Fruit fly (Drosophila melanogaster): ENCODE measurements around the gene ifc.

Gene ifc

dm6 chr2L:5986094-5986493 lies at the start of gene ifc:
Gene ifc (plus strand): TSS chr2L:5986348.
- TF ChIP-seq noc (tag; optimal IDR thresholded peaks at IDR 0.05) = no peak

DNA sequence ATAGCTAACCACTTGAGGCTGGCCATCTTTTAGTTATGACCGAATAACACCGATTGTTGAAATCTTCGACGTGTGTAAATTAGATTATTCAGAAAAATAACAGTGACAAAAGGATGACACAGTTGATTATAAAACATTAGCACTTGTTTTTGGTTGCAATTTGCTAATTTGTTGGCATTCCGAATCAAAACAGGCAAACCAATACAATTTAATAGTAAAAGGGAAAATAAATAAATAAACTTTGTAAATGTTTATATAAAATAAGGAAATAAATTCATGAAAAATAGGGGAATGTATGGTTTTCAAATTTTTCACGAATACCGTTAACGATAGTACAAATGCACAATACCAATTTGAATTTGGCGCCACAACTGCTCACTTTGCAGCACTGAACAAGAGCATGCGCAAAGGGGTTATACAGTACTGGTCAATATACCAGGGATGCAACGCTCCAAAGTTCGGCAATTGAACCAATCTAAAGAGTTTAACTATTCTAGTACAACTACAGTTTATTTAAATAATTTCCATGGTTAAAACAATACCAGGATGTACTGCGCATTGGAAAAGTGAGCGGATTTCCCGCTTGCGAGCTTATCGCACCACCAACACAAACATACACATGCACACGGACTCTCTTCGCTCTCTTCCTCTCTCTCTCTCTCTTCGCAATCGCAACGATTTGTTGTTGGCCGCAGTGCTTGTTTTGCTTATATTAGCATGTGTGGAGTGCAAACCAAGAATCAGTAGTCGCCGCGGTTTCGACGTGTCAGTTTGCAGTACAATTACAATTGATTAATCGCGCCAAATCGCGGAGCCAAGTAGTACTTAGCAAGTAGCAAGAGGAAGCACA lies 42.7 kb upstream of the ifc start, which contains the start of the genes Sfp26Ad and Gpdh1:
Gene Sfp26Ad (minus strand): TSS at position 76 of the 850 bp plus-strand sequence.
Gene Gpdh1 (plus strand): TSS at position 415 of the 850 bp plus-strand sequence.
- TF ChIP-seq noc (tag; optimal IDR thresholded peaks at IDR 0.05) = peak; percentile 77

dm6 chr2L:5944305-5945282 lies 41.6 kb upstream of the ifc start:
- TF ChIP-seq noc (tag; optimal IDR thresholded peaks at IDR 0.05) = no peak

DNA sequence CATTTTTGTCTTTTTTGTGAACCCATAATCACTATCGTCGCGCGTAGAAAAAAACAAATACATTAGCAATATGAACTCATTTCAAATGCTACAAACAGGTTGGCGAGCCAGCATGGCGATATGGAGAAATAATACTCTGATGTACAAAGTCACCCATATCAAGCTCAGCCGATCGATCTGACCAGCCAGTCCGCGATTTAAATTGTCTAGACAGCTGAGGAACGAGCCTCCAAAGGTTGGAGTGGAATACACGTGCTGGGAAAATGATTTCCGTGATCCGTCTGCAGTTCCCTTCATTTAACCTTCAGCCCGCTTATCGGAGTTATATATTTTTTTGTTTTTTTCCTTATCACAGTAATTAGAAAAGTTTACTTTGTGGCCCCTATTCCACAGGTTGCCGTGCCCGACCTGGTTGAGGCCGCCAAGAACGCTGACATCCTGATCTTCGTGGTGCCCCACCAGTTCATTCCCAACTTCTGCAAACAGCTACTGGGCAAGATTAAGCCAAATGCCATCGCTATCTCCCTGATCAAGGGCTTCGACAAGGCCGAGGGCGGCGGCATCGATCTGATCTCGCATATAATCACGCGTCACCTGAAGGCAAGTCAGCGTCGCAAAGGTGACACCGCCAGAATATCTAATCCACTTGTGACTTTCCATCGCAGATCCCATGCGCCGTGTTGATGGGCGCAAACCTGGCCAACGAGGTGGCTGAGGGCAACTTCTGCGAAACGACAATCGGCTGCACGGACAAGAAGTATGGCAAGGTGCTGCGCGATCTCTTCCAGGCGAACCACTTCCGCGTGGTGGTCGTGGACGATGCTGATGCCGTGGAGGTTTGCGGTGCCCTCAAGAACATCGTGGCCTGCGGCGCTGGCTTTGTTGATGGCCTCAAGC lies 40.2 kb upstream of the ifc start:
- no peak for TF ChIP-seq noc (tag; optimal IDR thresholded peaks at IDR 0.05)

- TF ChIP-seq noc (tag; optimal IDR thresholded peaks at IDR 0.05) = no peak
These were observed 39.4 kb upstream of the ifc start for dm6 chr2L:5946728-5947127.

dm6 chr2L:5947504-5947903 lies 38.6 kb upstream of the ifc start:
- TF ChIP-seq noc (tag; optimal IDR thresholded peaks at IDR 0.05) = no peak

DNA sequence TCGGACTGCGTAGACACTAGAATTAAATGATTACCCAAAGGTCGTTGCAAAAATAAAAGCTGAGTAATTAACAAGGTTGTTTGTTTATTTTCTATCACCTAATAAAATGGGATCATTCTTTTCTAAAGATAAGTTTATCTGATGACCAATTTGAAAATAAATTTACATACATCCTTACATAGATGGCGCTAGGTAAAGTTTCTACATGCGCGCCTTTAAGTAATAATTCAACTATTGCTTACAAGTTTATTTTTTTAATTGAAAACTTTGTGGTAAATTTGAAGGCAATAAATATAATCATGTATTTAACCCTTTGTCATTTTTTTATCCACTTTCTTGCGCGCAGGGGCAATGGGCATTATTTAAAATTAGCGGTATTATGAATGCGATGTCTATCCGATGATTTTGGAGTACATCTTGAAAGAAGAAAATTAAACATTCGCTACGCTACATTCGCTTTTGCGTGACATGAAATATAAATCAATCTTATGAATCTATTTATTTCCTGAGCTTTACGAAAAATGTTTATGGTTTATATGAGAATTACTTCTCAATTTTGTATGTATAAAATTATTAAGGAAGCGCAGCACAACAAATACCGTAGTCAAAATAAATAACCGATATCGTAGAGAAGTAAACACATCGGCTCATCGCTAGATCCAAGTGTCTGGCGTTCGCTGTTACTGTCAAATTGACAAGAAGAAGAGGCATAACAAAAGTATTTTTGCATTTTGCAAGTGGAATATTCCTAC lies 37.2 kb upstream of the ifc start, which contains the start of gene CG9044:
Gene CG9044 (plus strand): TSS at position 676 of the 752 bp plus-strand sequence.
- no peak for TF ChIP-seq noc (tag; optimal IDR thresholded peaks at IDR 0.05)

- TF ChIP-seq noc (tag; optimal IDR thresholded peaks at IDR 0.05) = no peak
These were observed 30.0 kb upstream of the ifc start, which contains the start of gene CG13999 for dm6 chr2L:5956153-5956552. Gene CG13999 (minus strand): TSS chr2L:5956466.

DNA sequence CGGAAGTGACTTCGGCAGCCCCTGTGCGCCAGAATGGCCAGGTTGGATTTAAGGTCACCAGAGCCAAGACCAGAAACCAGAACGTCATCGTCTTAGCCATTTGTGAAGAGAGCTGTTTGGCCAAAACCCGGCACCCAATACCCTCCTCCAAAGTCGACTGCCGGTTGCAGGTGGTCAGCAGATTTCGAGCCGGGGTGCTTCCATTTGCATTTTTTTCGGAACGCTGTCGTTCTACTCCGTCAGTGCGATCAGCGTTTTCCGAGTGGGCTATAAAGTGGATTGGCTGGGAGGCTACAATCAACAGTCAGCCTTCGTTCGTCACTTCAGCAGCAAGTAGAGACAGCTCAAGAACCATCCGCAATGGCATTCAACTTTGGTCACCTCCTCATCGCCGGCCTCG lies 29.4 kb upstream of the ifc start, which contains the start of the genes CG13998 and Vm26Ab:
Gene CG13998 (minus strand): TSS at position 114 of the 400 bp plus-strand sequence.
Gene Vm26Ab (plus strand): TSS at position 299 of the 400 bp plus-strand sequence.
- TF ChIP-seq noc (tag; optimal IDR thresholded peaks at IDR 0.05) = no peak

dm6 chr2L:5958581-5959177 lies 27.5 kb upstream of the ifc start, which contains the start of gene Vm26Ac:
Gene Vm26Ac (minus strand): TSS chr2L:5958631.
- no peak for TF ChIP-seq noc (tag; optimal IDR thresholded peaks at IDR 0.05)

DNA sequence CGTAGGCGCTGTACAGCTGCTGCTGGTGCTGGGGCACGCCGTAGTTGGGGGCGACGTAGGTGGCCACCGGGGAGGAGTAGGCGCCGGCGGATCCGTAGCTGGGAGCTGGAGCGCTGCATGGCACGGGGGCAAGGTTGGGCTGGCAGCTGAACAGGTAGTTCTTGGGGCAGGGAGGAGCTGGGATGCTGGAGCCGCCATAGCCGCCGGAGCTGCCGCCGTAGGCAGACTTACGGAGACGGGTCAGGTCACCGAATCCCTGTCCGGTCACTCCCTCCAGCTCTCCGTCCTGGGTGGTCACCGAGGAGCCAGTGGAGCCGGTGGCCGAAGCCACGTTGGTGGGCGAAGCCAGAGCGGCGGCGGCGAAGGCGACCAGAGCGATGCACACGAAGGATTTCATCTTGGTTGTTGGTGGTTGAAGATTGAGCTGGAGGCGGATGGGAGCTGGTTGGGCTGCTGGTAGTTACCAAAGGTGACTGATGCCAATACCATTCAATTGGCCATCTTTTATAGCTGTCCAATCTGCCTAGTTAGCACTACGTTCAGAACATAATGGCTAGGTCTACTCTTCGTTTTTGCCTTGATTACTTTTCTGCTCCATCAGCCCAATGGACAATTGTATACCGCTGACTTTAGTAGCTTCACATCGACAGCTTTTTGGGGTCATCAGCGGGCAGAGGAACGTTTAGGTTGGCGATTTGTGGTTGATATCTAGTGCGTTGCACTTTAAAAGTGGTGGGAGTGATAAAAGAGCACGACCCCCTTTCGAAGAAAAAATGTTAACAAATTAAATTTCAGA lies 26.1 kb upstream of the ifc start, which contains the start of gene Vm26Aa:
Gene Vm26Aa (minus strand): TSS at position 478 of the 796 bp plus-strand sequence.
- no peak for TF ChIP-seq noc (tag; optimal IDR thresholded peaks at IDR 0.05)

DNA sequence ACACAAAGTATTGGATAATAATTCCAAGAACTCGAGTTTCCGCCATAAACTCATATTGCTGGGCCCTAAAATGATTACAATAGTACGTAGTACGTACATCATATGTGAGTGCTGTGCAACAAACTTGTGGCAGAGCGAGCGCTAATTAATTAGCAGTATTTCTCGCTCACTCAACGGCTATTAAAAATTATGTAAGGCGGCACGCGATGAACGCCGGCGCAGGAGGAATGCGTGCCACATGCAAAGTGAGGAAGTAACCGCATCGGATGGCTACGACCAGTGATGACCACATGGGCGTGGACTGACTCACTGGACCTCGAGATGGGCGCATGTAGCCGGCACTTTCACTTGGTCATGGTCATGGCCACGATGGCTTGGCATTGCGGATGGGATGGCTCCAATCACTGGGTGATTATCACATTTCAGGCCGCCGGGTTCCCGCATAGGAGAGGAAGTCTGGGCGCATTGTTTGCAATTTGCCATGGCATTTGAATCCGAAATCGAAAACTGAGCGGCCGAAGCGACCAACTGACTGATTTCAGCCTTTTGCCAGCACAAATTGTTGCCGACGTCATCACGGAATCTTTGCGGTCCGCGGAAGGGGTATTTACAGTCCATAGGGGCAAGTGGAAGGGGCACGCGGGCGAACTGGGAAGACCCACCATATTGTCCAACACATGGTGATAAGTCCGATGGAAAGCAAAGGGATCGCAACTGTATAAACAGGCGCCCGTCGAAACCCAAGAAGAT lies 24.8 kb upstream of the ifc start:
- no peak for TF ChIP-seq noc (tag; optimal IDR thresholded peaks at IDR 0.05)

Data from whole organism, larva.